Worm (Caenorhabditis elegans) whole organism, L1 larva: ENCODE measurements around the gene R31.2.

ENCODE experiments used
- C16A3.4 ChIP-seq: fragments of 150-350 bp; optimal IDR thresholded peaks from 2 replicates; lab custom pipeline; 2014; ENCODE audit warnings: missing biosample characterization, missing genetic modification characterization
- aly-2 ChIP-seq: fragments of 150-350 bp; optimal IDR thresholded peaks from 2 replicates; lab custom pipeline; 2014; ENCODE audit warnings: missing biosample characterization, missing genetic modification characterization
- blmp-1 ChIP-seq: fragments of 150-350 bp; optimal IDR thresholded peaks from 2 replicates; lab custom pipeline; 2014; ENCODE audit warnings: missing biosample characterization, missing genetic modification characterization
- ceh-63 ChIP-seq: fragments of 200-800 bp; sonication (Bioruptor generic); optimal IDR thresholded peaks from 2 replicates; lab custom pipeline; 2018; ENCODE audit warnings: mild to moderate bottlenecking, missing genetic modification characterization, missing compliant biosample characterization
- ceh-88 ChIP-seq: fragments of 200-800 bp; sonication (Bioruptor generic); IDR thresholded peaks from 2 replicates; pipeline ENCODE4 v1.3.6; 2022; ENCODE audit warnings: missing genetic modification characterization, missing compliant biosample characterization
- ces-1 ChIP-seq: fragments of 150-350 bp; optimal IDR thresholded peaks from 2 replicates; lab custom pipeline; 2014; ENCODE audit warnings: missing biosample characterization, missing genetic modification reagents, missing genetic modification characterization
- efl-1 ChIP-seq, 4 experiments: fragments of 150-350 bp; optimal IDR thresholded peaks in 3 of 4; peaks in 1 of 4; 1 replicate in 1 of 4; 2 replicates in 3 of 4; lab custom pipeline; 2014; ENCODE audit warnings: missing biosample characterization in 2 of 4, missing genetic modification characterization in 2 of 4, missing genetic modification reagents in 2 of 4
- elt-2 ChIP-seq: sonication (generic microtip); optimal IDR thresholded peaks from 2 replicates; lab custom pipeline; 2016; ENCODE audit warnings: missing genetic modification characterization, mild to moderate bottlenecking, inconsistent platforms, missing compliant biosample characterization, missing genetic modification reagents
- fkh-8 ChIP-seq: sonication (generic microtip); optimal IDR thresholded peaks from 2 replicates; lab custom pipeline; 2016; ENCODE audit warnings: mild to moderate bottlenecking, missing genetic modification characterization, missing compliant biosample characterization
- fos-1 ChIP-seq: fragments of 150-350 bp; optimal IDR thresholded peaks from 2 replicates; lab custom pipeline; 2014; ENCODE audit warnings: missing biosample characterization, missing genetic modification characterization
- grh-1 ChIP-seq: fragments of 200-800 bp; sonication (Bioruptor generic); IDR thresholded peaks from 2 replicates; pipeline ENCODE4 v1.3.6; 2022; ENCODE audit warnings: missing genetic modification reagents, missing genetic modification characterization, missing compliant biosample characterization
- hlh-17 ChIP-seq: fragments of 200-800 bp; sonication (Bioruptor generic); optimal IDR thresholded peaks from 2 replicates; lab custom pipeline; 2018; ENCODE audit warnings: missing genetic modification characterization, mild to moderate bottlenecking, missing compliant biosample characterization, moderate library complexity, borderline replicate concordance
- hpl-2 ChIP-seq: fragments of 150-350 bp; optimal IDR thresholded peaks from 2 replicates; lab custom pipeline; 2014; ENCODE audit warnings: missing biosample characterization, missing genetic modification reagents, missing genetic modification characterization
- lin-13 ChIP-seq: fragments of 150-350 bp; optimal IDR thresholded peaks from 2 replicates; lab custom pipeline; 2014; ENCODE audit warnings: missing biosample characterization, missing genetic modification reagents, missing genetic modification characterization
- lin-35 ChIP-seq, 2 experiments: fragments of 150-350 bp; optimal IDR thresholded peaks; 2 replicates each; lab custom pipeline; 2014; ENCODE audit warnings: missing biosample characterization in 2 of 2, missing genetic modification characterization in 2 of 2, missing genetic modification reagents in 2 of 2
- lir-3 ChIP-seq: sonication (generic microtip); optimal IDR thresholded peaks from 2 replicates; lab custom pipeline; 2016; ENCODE audit warnings: mild to moderate bottlenecking, missing genetic modification characterization, moderate library complexity, missing compliant biosample characterization; ENCODE audit not compliant: poor library complexity
- lsy-2 ChIP-seq, 2 experiments: fragments of 150-350 bp; optimal IDR thresholded peaks; 2 replicates each; lab custom pipeline; 2014; ENCODE audit warnings: missing biosample characterization in 2 of 2, missing genetic modification characterization in 2 of 2
- mdl-1 ChIP-seq, 2 experiments: fragments of 150-350 bp; optimal IDR thresholded peaks; 2 replicates each; lab custom pipeline; 2014 to 2017; ENCODE audit warnings: missing biosample characterization in 2 of 2, missing genetic modification characterization in 2 of 2, inconsistent platforms in 1 of 2
- mep-1 ChIP-seq: fragments of 150-350 bp; optimal IDR thresholded peaks from 2 replicates; lab custom pipeline; 2014; ENCODE audit warnings: missing biosample characterization, missing genetic modification characterization
- nhr-11 ChIP-seq: fragments of 150-350 bp; optimal IDR thresholded peaks from 2 replicates; lab custom pipeline; 2014; ENCODE audit warnings: missing biosample characterization, missing genetic modification characterization
- nhr-19 ChIP-seq: fragments of 200-800 bp; sonication (Bioruptor generic); conservative IDR thresholded peaks from 2 replicates; pipeline ENCODE4 v1.3.6; 2022; ENCODE audit warnings: missing genetic modification characterization, missing compliant biosample characterization
- nhr-20 ChIP-seq: sonication (generic microtip); optimal IDR thresholded peaks from 2 replicates; lab custom pipeline; 2016; ENCODE audit warnings: mild to moderate bottlenecking, missing genetic modification characterization, missing compliant biosample characterization
- nhr-47 ChIP-seq: sonication (generic microtip); optimal IDR thresholded peaks from 2 replicates; lab custom pipeline; 2016; ENCODE audit warnings: mild to moderate bottlenecking, missing genetic modification characterization, moderate library complexity, missing compliant biosample characterization
- nhr-71 ChIP-seq: sonication (generic microtip); optimal IDR thresholded peaks from 2 replicates; lab custom pipeline; 2016; ENCODE audit warnings: mild to moderate bottlenecking, missing genetic modification characterization, moderate library complexity, missing compliant biosample characterization
- nhr-76 ChIP-seq: sonication (generic microtip); optimal IDR thresholded peaks from 2 replicates; lab custom pipeline; 2017; ENCODE audit warnings: missing biosample characterization, missing genetic modification characterization
- nhr-77 ChIP-seq: fragments of 150-350 bp; optimal IDR thresholded peaks from 2 replicates; lab custom pipeline; 2014; ENCODE audit warnings: missing biosample characterization, missing genetic modification characterization
- pax-3 ChIP-seq: fragments of 200-800 bp; sonication (Bioruptor generic); optimal IDR thresholded peaks from 2 replicates; lab custom pipeline; 2018; ENCODE audit warnings: mild to moderate bottlenecking, missing genetic modification characterization, moderate library complexity, missing compliant biosample characterization
- rnt-1 ChIP-seq: sonication (generic microtip); optimal IDR thresholded peaks from 2 replicates; lab custom pipeline; 2016; ENCODE audit warnings: mild to moderate bottlenecking, missing genetic modification characterization, moderate library complexity, missing compliant biosample characterization
- skn-1 ChIP-seq: fragments of 150-350 bp; optimal IDR thresholded peaks from 2 replicates; lab custom pipeline; 2014; ENCODE audit warnings: missing biosample characterization, missing genetic modification characterization
- snu-23 ChIP-seq: sonication (generic microtip); optimal IDR thresholded peaks from 2 replicates; lab custom pipeline; 2016; ENCODE audit warnings: missing genetic modification characterization, missing compliant biosample characterization
- sox-4 ChIP-seq: sonication (generic microtip); optimal IDR thresholded peaks from 2 replicates; lab custom pipeline; 2016; ENCODE audit warnings: missing genetic modification characterization, missing compliant biosample characterization
- sptf-1 ChIP-seq: fragments of 150-350 bp; optimal IDR thresholded peaks from 2 replicates; lab custom pipeline; 2014; ENCODE audit warnings: missing biosample characterization, missing genetic modification characterization
- sup-37 ChIP-seq: fragments of 200-800 bp; sonication (Bioruptor generic); optimal IDR thresholded peaks from 2 replicates; lab custom pipeline; 2018; ENCODE audit warnings: mild to moderate bottlenecking, missing genetic modification characterization, missing compliant biosample characterization
- tbx-2 ChIP-seq: sonication (generic microtip); optimal IDR thresholded peaks from 2 replicates; lab custom pipeline; 2016; ENCODE audit warnings: missing genetic modification characterization, missing compliant biosample characterization
- unc-130 ChIP-seq: fragments of 150-350 bp; optimal IDR thresholded peaks from 2 replicates; lab custom pipeline; 2017; ENCODE audit warnings: missing biosample characterization, missing genetic modification characterization, inconsistent platforms
- unc-30 ChIP-seq: sonication (generic microtip); optimal IDR thresholded peaks from 2 replicates; lab custom pipeline; 2017; ENCODE audit warnings: missing biosample characterization, missing genetic modification characterization
- unc-86 ChIP-seq: sonication (generic microtip); optimal IDR thresholded peaks from 2 replicates; lab custom pipeline; 2016; ENCODE audit warnings: missing genetic modification characterization, missing compliant biosample characterization
- unc-98 ChIP-seq: fragments of 200-800 bp; sonication (Bioruptor generic); IDR thresholded peaks from 2 replicates; pipeline ENCODE4 v1.3.6; 2022; ENCODE audit warnings: missing genetic modification characterization, missing compliant biosample characterization
- xbp-1 ChIP-seq: sonication (generic microtip); optimal IDR thresholded peaks from 2 replicates; lab custom pipeline; 2016; ENCODE audit warnings: missing genetic modification characterization, missing compliant biosample characterization
- zag-1 ChIP-seq: fragments of 150-350 bp; optimal IDR thresholded peaks from 2 replicates; lab custom pipeline; 2014; ENCODE audit warnings: missing biosample characterization, missing genetic modification characterization
- zip-4 ChIP-seq: fragments of 200-800 bp; sonication (Bioruptor generic); optimal IDR thresholded peaks from 2 replicates; lab custom pipeline; 2018; ENCODE audit warnings: mild to moderate bottlenecking, missing genetic modification characterization, moderate library complexity, missing compliant biosample characterization

Gene R31.2

ce11 chrV:11921689-11922517, 4.5 kb downstream of the R31.2 start (continued):
- no peak for TF ChIP-seq nhr-77 (tag; lab: Kevin White, UChicago)
- TF ChIP-seq ceh-63 (GFP tag; lab: Kevin White, UChicago), result no peak
- TF ChIP-seq fos-1, result no peak
- no peak for TF ChIP-seq nhr-76 (tag; lab: Kevin White, UChicago)
- TF ChIP-seq C16A3.4 (tag; lab: Kevin White, UChicago), result no peak

ce11 chrV:11927346-11927745, 10.0 kb downstream of the R31.2 start, which contains the start of gene osm-6:
Gene osm-6 (minus strand): TSS chrV:11927446.
- TF ChIP-seq fkh-8 (tag; lab: Kevin White, UChicago) (peak; percentile 46), ces-1 (GFP tag; lab: Kevin White, UChicago) (no peak), C16A3.4 (tag; lab: Kevin White, UChicago) (no peak), sptf-1 (tag; lab: Kevin White, UChicago) (no peak), unc-130 (tag; lab: Kevin White, UChicago) (no peak), mdl-1 (tag; optimal IDR thresholded peaks at IDR 0.05; lab: Kevin White, UChicago) (no peak), nhr-47 (tag; lab: Kevin White, UChicago) (no peak), xbp-1 (tag; lab: Kevin White, UChicago) (no peak), rnt-1 (tag; lab: Kevin White, UChicago) (no peak), hlh-17 (no peak), nhr-19 (GFP tag; lab: Robert Waterston, UW) (no peak), zip-4 (GFP tag; lab: Kevin White, UChicago) (no peak), unc-30 (tag; lab: Kevin White, UChicago) (no peak), nhr-71 (tag; lab: Kevin White, UChicago) (peak; percentile 2), pax-3 (tag; lab: Kevin White, UChicago) (no peak), lir-3 (tag; lab: Kevin White, UChicago) (no peak), unc-98 (GFP tag; lab: Robert Waterston, UW) (no peak), sup-37 (GFP tag; lab: Kevin White, UChicago) (no peak)

- TF ChIP-seq nhr-11 (tag; lab: Kevin White, UChicago) (no peak), zag-1 (tag; lab: Kevin White, UChicago) (no peak), grh-1 (no peak), unc-130 (tag; lab: Kevin White, UChicago) (no peak), aly-2 (tag; lab: Kevin White, UChicago) (no peak), ceh-63 (GFP tag; lab: Kevin White, UChicago) (no peak), snu-23 (no peak), lin-13 (GFP tag; lab: Kevin White, UChicago) (no peak), nhr-47 (tag; lab: Kevin White, UChicago) (no peak)
Observed at ce11 chrV:11929046-11929590, 11.7 kb downstream of the R31.2 start, which contains the start of gene F58H1.2. Gene F58H1.2 (plus strand): TSS chrV:11929096.

- TF ChIP-seq nhr-20 (tag; lab: Kevin White, UChicago) (peak; percentile 28), lsy-2 (tag; optimal IDR thresholded peaks at IDR 0.05; lab: Kevin White, UChicago) (peak in 1 of 2 experiments; percentile 78), C16A3.4 (tag; lab: Kevin White, UChicago) (peak; percentile 60), ceh-88 (peak; percentile 44; the same call in 1 of the 2 replicates), unc-86 (peak; percentile 3), hpl-2 (no peak), skn-1 (peak; percentile 36), blmp-1 (tag; lab: Kevin White, UChicago) (peak; percentile 26), nhr-19 (GFP tag; lab: Robert Waterston, UW) (peak; percentile 16; the same call in 1 of the 2 replicates), sox-4 (tag; lab: Kevin White, UChicago) (peak; percentile 6), rnt-1 (tag; lab: Kevin White, UChicago) (no peak), efl-1 (optimal IDR thresholded peaks at IDR 0.05; lab: Kevin White, UChicago) (peak; percentile 46 to 58), efl-1 (GFP tag; optimal IDR thresholded peaks at IDR 0.05 in 1 of 2; lab: Kevin White, UChicago) (peak; percentile 39 to 41), xbp-1 (tag; lab: Kevin White, UChicago) (peak; percentile 22), tbx-2 (peak; percentile 42), elt-2 (tag; lab: Kevin White, UChicago) (peak; percentile 20), fkh-8 (tag; lab: Kevin White, UChicago) (peak; percentile 79), aly-2 (tag; lab: Kevin White, UChicago) (no peak), mdl-1 (tag; optimal IDR thresholded peaks at IDR 0.05; lab: Kevin White, UChicago) (no peak), mep-1 (tag; lab: Kevin White, UChicago) (no peak), lin-35 (GFP tag; optimal IDR thresholded peaks at IDR 0.05; lab: Kevin White, UChicago) (peak; percentile 46 to 68)
Observed at ce11 chrV:11933196-11934028, 16.0 kb downstream of the R31.2 start, which contains the start of the genes aman-2 and F58H1.3. Gene aman-2 (minus strand): TSS chrV:11933246. Gene F58H1.3 (plus strand): TSS chrV:11933978.
